Worm (Caenorhabditis elegans) whole organism, L4 larva: ENCODE measurements around the gene F54B11.10.

ENCODE experiments used
- F44E2.7 ChIP-seq: fragments of 200-800 bp; sonication (Bioruptor generic); IDR thresholded peaks from 2 replicates; pipeline ENCODE4 v2.1.2; 2022; ENCODE audit warnings: missing genetic modification characterization, missing compliant biosample characterization
- T26A8.4 ChIP-seq: fragments of 200-800 bp; sonication (Bioruptor generic); IDR thresholded peaks from 2 replicates; pipeline ENCODE4 v1.3.6; 2022; ENCODE audit warnings: missing genetic modification characterization, missing compliant biosample characterization
- Y105C5A.15 ChIP-seq: fragments of 200-800 bp; sonication (Bioruptor generic); IDR thresholded peaks from 2 replicates; pipeline ENCODE4 v1.3.6; 2022; ENCODE audit warnings: missing genetic modification characterization, missing compliant biosample characterization
- Y48G9A.11 ChIP-seq: fragments of 200-800 bp; sonication (Bioruptor generic); IDR thresholded peaks from 2 replicates; pipeline ENCODE4 v1.3.6; 2022; ENCODE audit warnings: missing genetic modification reagents, missing genetic modification characterization, missing compliant biosample characterization
- Y75B8A.6 ChIP-seq: fragments of 200-800 bp; sonication (Bioruptor generic); IDR thresholded peaks from 2 replicates; pipeline ENCODE4 v1.3.6; 2022; ENCODE audit warnings: missing genetic modification reagents, missing genetic modification characterization, missing compliant biosample characterization
- aha-1 ChIP-seq: fragments of 150-350 bp; peaks from one replicate; lab custom pipeline; 2014; ENCODE audit warnings: missing biosample characterization, missing genetic modification characterization
- attf-4 ChIP-seq: sonication (generic microtip); optimal IDR thresholded peaks from 3 replicates; lab custom pipeline; 2017; ENCODE audit warnings: missing biosample characterization, missing genetic modification characterization
- ceh-82 ChIP-seq: sonication (generic microtip); optimal IDR thresholded peaks from 2 replicates; lab custom pipeline; 2017; ENCODE audit warnings: missing biosample characterization, missing genetic modification characterization
- daf-12 ChIP-seq: fragments of 150-350 bp; optimal IDR thresholded peaks from 2 replicates; lab custom pipeline; 2014; ENCODE audit warnings: missing biosample characterization, missing genetic modification reagents, missing genetic modification characterization
- daf-8 ChIP-seq: fragments of 200-800 bp; sonication (Bioruptor generic); IDR thresholded peaks from 2 replicates; pipeline ENCODE4 v1.3.6; 2022; ENCODE audit warnings: missing genetic modification characterization, missing compliant biosample characterization
- dmd-6 ChIP-seq: fragments of 200-800 bp; sonication (Bioruptor generic); IDR thresholded peaks from 2 replicates; pipeline ENCODE4 v1.3.6; 2022; ENCODE audit warnings: missing genetic modification reagents, missing genetic modification characterization, missing compliant biosample characterization
- dmd-9 ChIP-seq: fragments of 200-800 bp; sonication (Bioruptor generic); IDR thresholded peaks from 2 replicates; pipeline ENCODE4 v1.3.6; 2022; ENCODE audit warnings: missing genetic modification reagents, missing genetic modification characterization, missing compliant biosample characterization
- dpl-1 ChIP-seq: fragments of 150-350 bp; optimal IDR thresholded peaks from 2 replicates; lab custom pipeline; 2014; ENCODE audit warnings: missing biosample characterization, missing genetic modification reagents, missing genetic modification characterization
- egl-43 ChIP-seq: fragments of 200-800 bp; sonication (Bioruptor generic); IDR thresholded peaks from 2 replicates; pipeline ENCODE4 v1.3.6; 2022; ENCODE audit warnings: missing genetic modification reagents, missing genetic modification characterization, missing compliant biosample characterization
- fkh-10 ChIP-seq: fragments of 150-350 bp; optimal IDR thresholded peaks from 2 replicates; lab custom pipeline; 2014; ENCODE audit warnings: missing biosample characterization, missing genetic modification reagents, missing genetic modification characterization
- hif-1 ChIP-seq, 2 experiments: sonication (generic microtip); optimal IDR thresholded peaks; 2 replicates each; lab custom pipeline; 2016 to 2017; ENCODE audit warnings: missing compliant biosample characterization in 2 of 2, missing genetic modification characterization in 2 of 2, missing genetic modification reagents in 2 of 2, missing genotype in 2 of 2, mild to moderate bottlenecking in 1 of 2
- hlh-11 ChIP-seq: fragments of 200-800 bp; sonication (Bioruptor generic); optimal IDR thresholded peaks from 2 replicates; lab custom pipeline; 2018; ENCODE audit warnings: mild to moderate bottlenecking, missing genetic modification characterization, missing compliant biosample characterization
- hlh-30 ChIP-seq: sonication (generic microtip); optimal IDR thresholded peaks from 2 replicates; lab custom pipeline; 2017; ENCODE audit warnings: antibody characterized with exemption, mild to moderate bottlenecking, missing genetic modification characterization, missing compliant biosample characterization; ENCODE audit not compliant: insufficient read depth
- lim-7 ChIP-seq: fragments of 200-800 bp; sonication (Bioruptor generic); IDR thresholded peaks from 2 replicates; pipeline ENCODE4 v1.3.6; 2022; ENCODE audit warnings: missing genetic modification characterization, missing compliant biosample characterization
- lin-15B ChIP-seq: fragments of 150-350 bp; sonication (generic microtip); optimal IDR thresholded peaks from 3 replicates; lab custom pipeline; 2014; ENCODE audit warnings: missing biosample characterization, missing genetic modification characterization
- lin-29 ChIP-seq: fragments of 200-800 bp; sonication (Bioruptor generic); IDR thresholded peaks from 2 replicates; pipeline ENCODE4 v1.3.6; 2022; ENCODE audit warnings: missing genetic modification reagents, missing genetic modification characterization, missing compliant biosample characterization
- lin-38 ChIP-seq: fragments of 200-800 bp; sonication (Bioruptor generic); IDR thresholded peaks from 2 replicates; pipeline ENCODE4 v1.3.6; 2022; ENCODE audit warnings: missing genetic modification reagents, missing genetic modification characterization, missing compliant biosample characterization
- lir-3 ChIP-seq: sonication (generic microtip); optimal IDR thresholded peaks from 2 replicates; lab custom pipeline; 2016; ENCODE audit warnings: mild to moderate bottlenecking, missing genetic modification characterization, missing compliant biosample characterization
- madf-5 ChIP-seq, 2 experiments: fragments of 200-800 bp; sonication (Bioruptor generic); IDR thresholded peaks; 2 replicates each; pipeline ENCODE4 v1.3.6; 2022; ENCODE audit warnings: missing compliant biosample characterization in 2 of 2, missing genetic modification characterization in 2 of 2
- madf-9 ChIP-seq: fragments of 200-800 bp; sonication (Bioruptor generic); conservative IDR thresholded peaks from 2 replicates; pipeline ENCODE4 v1.3.6; 2022; ENCODE audit warnings: missing genetic modification reagents, missing genetic modification characterization, missing compliant biosample characterization
- mdt-29 ChIP-seq: fragments of 200-800 bp; sonication (Bioruptor generic); IDR thresholded peaks from 2 replicates; pipeline ENCODE4 v1.3.6; 2022; ENCODE audit warnings: missing genetic modification reagents, missing genetic modification characterization, missing compliant biosample characterization
- mxl-2 ChIP-seq: fragments of 200-800 bp; sonication (Bioruptor generic); conservative IDR thresholded peaks from 2 replicates; pipeline ENCODE4 v1.3.6; 2022; ENCODE audit warnings: missing genetic modification reagents, missing genetic modification characterization, missing compliant biosample characterization
- mxl-3 ChIP-seq: fragments of 200-800 bp; sonication (Bioruptor generic); optimal IDR thresholded peaks from 2 replicates; lab custom pipeline; 2018; ENCODE audit warnings: mild to moderate bottlenecking, missing genetic modification characterization, missing compliant biosample characterization
- nhr-10 ChIP-seq: fragments of 150-350 bp; optimal IDR thresholded peaks from 2 replicates; lab custom pipeline; 2014; ENCODE audit warnings: missing biosample characterization, missing genetic modification characterization
- nhr-102 ChIP-seq: sonication (generic microtip); optimal IDR thresholded peaks from 2 replicates; lab custom pipeline; 2016; ENCODE audit warnings: mild to moderate bottlenecking, missing genetic modification characterization, moderate library complexity, missing compliant biosample characterization
- nhr-11 ChIP-seq: fragments of 150-350 bp; optimal IDR thresholded peaks from 2 replicates; lab custom pipeline; 2014; ENCODE audit warnings: missing biosample characterization, missing genetic modification characterization
- nhr-237 ChIP-seq: sonication (generic microtip); optimal IDR thresholded peaks from 2 replicates; lab custom pipeline; 2017; ENCODE audit warnings: missing biosample characterization, missing genetic modification characterization
- nhr-25 ChIP-seq: sonication (generic microtip); optimal IDR thresholded peaks from 2 replicates; lab custom pipeline; 2017; ENCODE audit warnings: missing genetic modification characterization, mild to moderate bottlenecking, missing compliant biosample characterization, antibody characterized with exemption, moderate library complexity, borderline replicate concordance; ENCODE audit not compliant: insufficient read depth
- nhr-41 ChIP-seq: fragments of 200-800 bp; sonication (Bioruptor generic); IDR thresholded peaks from 2 replicates; pipeline ENCODE4 v1.3.6; 2022; ENCODE audit warnings: missing genetic modification reagents, missing genetic modification characterization, missing compliant biosample characterization
- nhr-48 ChIP-seq: sonication (generic microtip); optimal IDR thresholded peaks from 2 replicates; lab custom pipeline; 2016; ENCODE audit warnings: mild to moderate bottlenecking, missing genetic modification characterization, missing compliant biosample characterization
- nhr-6 ChIP-seq: fragments of 150-350 bp; optimal IDR thresholded peaks from 2 replicates; lab custom pipeline; 2014; ENCODE audit warnings: missing biosample characterization, missing genetic modification characterization
- nhr-77 ChIP-seq: fragments of 150-350 bp; optimal IDR thresholded peaks from 2 replicates; lab custom pipeline; 2014; ENCODE audit warnings: missing biosample characterization, missing genetic modification characterization
- pha-4 ChIP-seq, 2 experiments: fragments of 150-350 bp in 1 of 2; fragments of 200-800 bp in 1 of 2; sonication (Bioruptor generic) in 1 of 2; IDR thresholded peaks in 1 of 2; optimal IDR thresholded peaks in 1 of 2; 2 replicates each; pipeline versions ENCODE4 v1.3.6 to Lab custom; 2014 to 2022; ENCODE audit warnings: missing genetic modification characterization in 2 of 2, missing genetic modification reagents in 2 of 2, missing biosample characterization in 1 of 2, missing compliant biosample characterization in 1 of 2
- pqm-1 ChIP-seq: sonication (generic microtip); optimal IDR thresholded peaks from 2 replicates; lab custom pipeline; 2017; ENCODE audit warnings: missing biosample characterization, missing genetic modification characterization
- saeg-2 ChIP-seq: fragments of 200-800 bp; sonication (Bioruptor generic); IDR thresholded peaks from 2 replicates; pipeline ENCODE4 v1.3.6; 2022; ENCODE audit warnings: missing genetic modification reagents, missing genetic modification characterization, missing compliant biosample characterization
- sdz-12 ChIP-seq: fragments of 200-800 bp; sonication (Bioruptor generic); optimal IDR thresholded peaks from 2 replicates; lab custom pipeline; 2018; ENCODE audit warnings: mild to moderate bottlenecking, missing genetic modification characterization, missing compliant biosample characterization
- skn-1 ChIP-seq: fragments of 150-350 bp; optimal IDR thresholded peaks from 2 replicates; lab custom pipeline; 2014; ENCODE audit warnings: missing biosample characterization, missing genetic modification characterization
- snpc-4 ChIP-seq: fragments of 150-350 bp; optimal IDR thresholded peaks from 2 replicates; lab custom pipeline; 2014; ENCODE audit warnings: missing biosample characterization, missing genetic modification characterization
- spr-1 ChIP-seq: sonication (generic microtip); optimal IDR thresholded peaks from 2 replicates; lab custom pipeline; 2016; ENCODE audit warnings: mild to moderate bottlenecking, missing genetic modification characterization, missing compliant biosample characterization
- unc-130 ChIP-seq: sonication (generic microtip); optimal IDR thresholded peaks from 2 replicates; lab custom pipeline; 2016; ENCODE audit warnings: missing genetic modification reagents, missing genetic modification characterization, missing compliant biosample characterization
- unc-62 ChIP-seq, 3 experiments: fragments of 150-350 bp in 1 of 3; sonication (generic microtip); optimal IDR thresholded peaks in 2 of 3; peaks in 1 of 3; 1 replicate in 1 of 3; 2 replicates in 2 of 3; lab custom pipeline; 2014 to 2017; ENCODE audit warnings: missing biosample characterization in 3 of 3, missing genetic modification characterization in 3 of 3, missing genetic modification reagents in 3 of 3, missing genotype in 1 of 3
- vab-7 ChIP-seq: fragments of 200-800 bp; sonication (Bioruptor generic); IDR thresholded peaks from 2 replicates; pipeline ENCODE4 v1.3.6; 2022; ENCODE audit warnings: missing genetic modification reagents, missing genetic modification characterization, missing compliant biosample characterization
- zag-1 ChIP-seq: fragments of 150-350 bp; optimal IDR thresholded peaks from 2 replicates; lab custom pipeline; 2014; ENCODE audit warnings: missing biosample characterization, missing genetic modification characterization
- zfp-2 ChIP-seq: sonication (generic microtip); optimal IDR thresholded peaks from 2 replicates; lab custom pipeline; 2016; ENCODE audit warnings: mild to moderate bottlenecking, missing genetic modification characterization, missing compliant biosample characterization
- zfp-3 ChIP-seq: fragments of 200-800 bp; sonication (Bioruptor generic); conservative IDR thresholded peaks from 2 replicates; pipeline ENCODE4 v1.3.6; 2022; ENCODE audit warnings: missing genetic modification reagents, missing genetic modification characterization, missing compliant biosample characterization
- zip-2 ChIP-seq: fragments of 150-350 bp; optimal IDR thresholded peaks from 2 replicates; lab custom pipeline; 2014; ENCODE audit warnings: missing biosample characterization, missing genetic modification characterization

Gene F54B11.10

ce11 chrX:13583895-13584344 lies 2.0 kb downstream of the F54B11.10 start:
- TF ChIP-seq aha-1 (tag; lab: Kevin White, UChicago) (peak; percentile 99), Y75B8A.6 (no peak), vab-7 (no peak), zfp-3 (GFP tag; lab: Robert Waterston, UW) (no peak), Y48G9A.11 (no peak), nhr-41 (GFP tag; lab: Robert Waterston, UW) (no peak), lin-29 (no peak), ceh-82 (tag; lab: Kevin White, UChicago) (no peak), snpc-4 (tag; lab: Kevin White, UChicago) (no peak), zag-1 (tag; lab: Kevin White, UChicago) (no peak), fkh-10 (GFP tag; lab: Kevin White, UChicago) (no peak), mxl-3 (peak; percentile 42), lir-3 (tag; lab: Kevin White, UChicago) (no peak), egl-43 (GFP tag; lab: Robert Waterston, UW) (no peak; the same call in 1 of the 2 replicates), lim-7 (GFP tag; lab: Robert Waterston, UW) (no peak), daf-12 (tag; lab: Kevin White, UChicago) (no peak), nhr-102 (peak; percentile 65), mdt-29 (no peak), dmd-9 (GFP tag; lab: Robert Waterston, UW) (no peak), sdz-12 (GFP tag; lab: Kevin White, UChicago) (no peak), pqm-1 (no peak), nhr-6 (tag; lab: Kevin White, UChicago) (no peak), skn-1 (no peak), spr-1 (peak; percentile 1), attf-4 (tag; lab: Kevin White, UChicago) (no peak), nhr-10 (tag; lab: Kevin White, UChicago) (no peak), nhr-77 (tag; lab: Kevin White, UChicago) (no peak), zip-2 (tag; lab: Kevin White, UChicago) (peak; percentile 4), hif-1 (tag; optimal IDR thresholded peaks at IDR 0.05; lab: Kevin White, UChicago) (peak in 1 of 2 experiments; percentile 42), dpl-1 (peak; percentile 13), saeg-2 (GFP tag; lab: Robert Waterston, UW) (0 out of 2 replicates have a peak, but pooled peaks have one; percentile 16), hlh-30 (tag; lab: Kevin White, UChicago) (peak; percentile 61), unc-62 (GFP tag; optimal IDR thresholded peaks at IDR 0.05 in 1 of 2; lab: Kevin White, UChicago) (no peak), unc-62 (tag; optimal IDR thresholded peaks at IDR 0.05; lab: Kevin White, UChicago) (no peak), lin-38 (no peak), T26A8.4 (GFP tag; lab: Robert Waterston, UW) (no peak; the same call in 1 of the 2 replicates), madf-9 (GFP tag; lab: Robert Waterston, UW) (no peak), madf-5 (GFP tag; IDR thresholded peaks at IDR 0.05; lab: Robert Waterston, UW) (no peak), unc-130 (no peak), daf-8 (GFP tag; lab: Robert Waterston, UW) (no peak), zfp-2 (tag; lab: Kevin White, UChicago) (no peak), F44E2.7 (GFP tag; lab: Robert Waterston, UW) (no peak), nhr-25 (tag; lab: Kevin White, UChicago) (peak; percentile 24), pha-4 (GFP tag; IDR thresholded peaks at IDR 0.05; lab: Robert Waterston, UW) (no peak), pha-4 (tag; optimal IDR thresholded peaks at IDR 0.05; lab: Kevin White, UChicago) (no peak), nhr-11 (tag; lab: Kevin White, UChicago) (no peak), nhr-237 (no peak), Y105C5A.15 (no peak), hlh-11 (tag; lab: Kevin White, UChicago) (peak; percentile 87), nhr-48 (tag; lab: Kevin White, UChicago) (peak; percentile 39), dmd-6 (GFP tag; lab: Robert Waterston, UW) (no peak), lin-15B (tag; lab: Kevin White, UChicago) (no peak), mxl-2 (no peak)
